Fruit fly (Drosophila melanogaster): ENCODE results near the gene CG11970.

DNA sequence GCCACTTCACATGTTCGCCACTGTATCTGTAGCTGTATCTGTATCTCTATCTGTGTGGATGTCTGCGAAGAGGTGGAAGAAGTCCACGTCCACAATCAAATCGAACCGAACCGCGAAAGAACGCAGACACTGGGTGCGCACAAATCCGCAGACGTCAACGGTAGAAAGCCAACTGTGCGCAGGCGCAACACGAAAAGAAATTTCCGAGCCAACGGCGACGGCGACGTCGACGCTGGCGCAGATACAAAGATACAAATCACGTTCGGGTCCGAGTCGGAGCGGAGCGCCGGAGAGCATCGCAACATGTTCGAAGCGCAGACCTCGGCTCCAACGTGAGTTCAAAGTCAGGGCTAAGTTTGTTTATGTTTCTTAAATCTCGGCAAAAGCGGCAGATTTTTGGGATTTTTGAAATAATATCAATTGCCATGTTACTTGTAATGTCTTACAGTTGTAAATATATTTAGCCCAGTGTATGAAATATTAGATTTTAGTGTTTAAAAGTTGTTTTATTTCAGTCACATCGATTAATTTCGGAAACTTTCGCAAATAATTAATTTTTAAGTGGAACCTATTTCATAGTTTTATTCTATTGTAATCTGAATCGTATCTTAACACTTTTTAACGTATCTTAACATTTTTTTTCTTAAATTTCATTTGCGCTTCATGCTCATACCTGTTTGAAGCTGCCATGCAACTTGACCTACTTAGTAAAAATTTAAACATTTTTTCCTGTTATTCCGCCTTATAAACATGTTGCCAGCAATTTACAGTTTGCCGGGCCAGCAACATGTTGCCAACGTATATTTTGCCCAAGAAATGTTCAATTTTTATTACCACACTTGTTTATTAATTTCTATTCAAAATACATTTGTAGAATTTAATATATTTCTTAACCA is 21.4 kb upstream of the CG11970 start, which contains the start of gene ich:
- TF ChIP-seq pan (optimal IDR thresholded peaks at IDR 0.05) (no peak), psq (optimal IDR thresholded peaks at IDR 0.05) (no peak), Dll (optimal IDR thresholded peaks at IDR 0.05) (no peak), EcR (GFP tag; optimal IDR thresholded peaks at IDR 0.05) (no peak), usp (GFP tag; optimal IDR thresholded peaks at IDR 0.05) (no peak), CG8478 (optimal IDR thresholded peaks at IDR 0.05) (no peak)

Data from whole organism.